Fruit fly (Drosophila melanogaster) whole organism: ENCODE results near the gene unc-119.

Experiments used
- CG8478 ChIP-seq: fragments of >200 bp; optimal IDR thresholded peaks from 2 replicates; lab custom pipeline; 2018; ENCODE audit warnings: inconsistent platforms
- Dll ChIP-seq: fragments of >200 bp; optimal IDR thresholded peaks from 2 replicates; lab custom pipeline; 2017
- EcR ChIP-seq, 2 experiments: fragments of >200 bp; optimal IDR thresholded peaks; 2 replicates each; lab custom pipeline; 2017; ENCODE audit warnings: missing biosample characterization in 2 of 2, missing genetic modification characterization in 2 of 2, missing genetic modification reagents in 2 of 2
- psq ChIP-seq: fragments of >200 bp; optimal IDR thresholded peaks from 2 replicates; lab custom pipeline; 2017
- usp ChIP-seq: fragments of >200 bp; optimal IDR thresholded peaks from 2 replicates; lab custom pipeline; 2017; ENCODE audit warnings: missing biosample characterization, missing genetic modification characterization, mixed read lengths

DNA sequence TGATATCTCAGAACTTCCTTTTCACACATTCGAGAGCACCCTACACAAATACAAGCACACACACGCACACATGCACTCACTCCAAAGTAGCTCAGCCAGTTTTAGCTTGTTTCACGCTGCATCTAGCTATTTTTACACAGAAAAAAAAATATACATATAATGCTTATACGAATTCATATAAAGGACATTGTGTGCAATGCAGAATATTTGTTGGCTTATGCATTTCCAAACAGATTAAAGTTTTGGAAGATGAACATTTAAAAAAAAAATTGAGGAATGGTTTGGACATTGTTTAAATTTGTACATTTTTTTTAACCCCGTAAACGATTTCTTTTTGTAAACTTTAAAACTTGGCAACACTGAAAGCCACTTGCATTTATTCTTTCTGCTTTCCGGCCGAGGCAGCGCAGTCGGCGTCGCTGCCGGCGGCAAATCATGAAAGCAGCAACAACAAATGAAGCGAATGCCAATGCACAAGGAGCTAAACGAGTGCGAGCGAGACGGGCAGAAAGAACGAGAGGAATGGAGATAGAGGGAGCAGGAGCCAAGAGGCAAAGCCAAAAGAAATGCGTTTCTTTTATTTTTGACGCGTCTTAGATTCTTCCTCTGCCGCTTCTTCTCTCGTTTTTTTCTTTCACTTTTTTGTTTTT lies 28.1 kb upstream of the unc-119 start:
- TF ChIP-seq Dll (lab: Kevin White, UChicago), result no peak
- no peak for TF ChIP-seq usp (GFP tag; lab: Kevin White, UChicago)
- TF ChIP-seq CG8478 (lab: Kevin White, UChicago), result no peak
- no peak for TF ChIP-seq psq (lab: Kevin White, UChicago)
- TF ChIP-seq EcR (GFP tag; optimal IDR thresholded peaks at IDR 0.05; lab: Kevin White, UChicago), result no peak
